Fruit fly (Drosophila melanogaster) whole organism, embryonic: ENCODE results near the gene CG8568.

Experiments used
- CG10959 ChIP-seq: fragments of 200-800 bp; sonication (Bioruptor generic); IDR thresholded peaks from 2 replicates; pipeline ENCODE4 v1.3.6; 2022; ENCODE audit warnings: missing biosample characterization, missing genetic modification characterization
- CG33213 ChIP-seq: fragments of 200-800 bp; sonication (Bioruptor generic); optimal IDR thresholded peaks from 3 replicates; lab custom pipeline; 2016; ENCODE audit warnings: missing biosample characterization, missing genetic modification characterization
- Fer3 ChIP-seq: fragments of 200-800 bp; sonication (Bioruptor generic); optimal IDR thresholded peaks from 2 replicates; lab custom pipeline; 2018; ENCODE audit warnings: missing biosample characterization, mild to moderate bottlenecking, missing genetic modification characterization, moderate library complexity
- cwo ChIP-seq: fragments of 200-800 bp; sonication (Bioruptor generic); optimal IDR thresholded peaks from 3 replicates; lab custom pipeline; 2017; ENCODE audit warnings: missing biosample characterization, missing genetic modification characterization, mild to moderate bottlenecking, moderate library complexity, missing genetic modification reagents
- lilli ChIP-seq: fragments of 200-800 bp; sonication (Bioruptor generic); optimal IDR thresholded peaks from 3 replicates; lab custom pipeline; 2016; ENCODE audit warnings: missing biosample characterization, missing genetic modification characterization

dm6 chrX:17455829-17456460 is 3.6 kb upstream of the CG8568 start:
- TF ChIP-seq CG33213 (GFP tag; lab: Kevin White, UChicago) (no peak), CG10959 (GFP tag; lab: Robert Waterston, UW) (no peak), cwo (no peak), lilli (GFP tag; lab: Kevin White, UChicago) (no peak), Fer3 (tag; lab: Kevin White, UChicago) (no peak)
